Fruit fly (Drosophila melanogaster): Measurements from ENCODE around the gene Prosbeta4R1.

- TF ChIP-seq psq (optimal IDR thresholded peaks at IDR 0.05) (no peak), ttk (optimal IDR thresholded peaks at IDR 0.05) (no peak), h (optimal IDR thresholded peaks at IDR 0.05) (no peak), insv (optimal IDR thresholded peaks at IDR 0.05) (no peak), Myc (optimal IDR thresholded peaks at IDR 0.05) (no peak)
Observed at dm6 chr2L:2606725-2607124, 46.1 kb upstream of the Prosbeta4R1 start.

All from Kc167 (cell line).